Fruit fly (Drosophila melanogaster) whole organism, embryonic: ENCODE data around the gene bark.
A peak's percentile ranks its signal among the peaks of the same experiment; 100 is the strongest.

ENCODE experiments used
- B-H1 ChIP-seq: fragments of 200-800 bp; sonication (Bioruptor generic); IDR thresholded peaks from 3 replicates; pipeline ENCODE4 v1.3.6; 2022; ENCODE audit warnings: missing biosample characterization, missing genetic modification characterization
- CG10209 ChIP-seq: fragments of 200-800 bp; sonication (Bioruptor generic); optimal IDR thresholded peaks from 3 replicates; lab custom pipeline; 2017; ENCODE audit warnings: missing biosample characterization, mild to moderate bottlenecking, missing genetic modification characterization, missing genetic modification reagents
- CG10267 ChIP-seq: fragments of 200-800 bp; sonication (Bioruptor generic); optimal IDR thresholded peaks from 2 replicates; lab custom pipeline; 2018; ENCODE audit warnings: missing biosample characterization, mild to moderate bottlenecking, missing genetic modification characterization, moderate library complexity
- CG11247 ChIP-seq: fragments of 200-800 bp; sonication (Bioruptor generic); IDR thresholded peaks from 2 replicates; pipeline ENCODE4 v1.3.6; 2022; ENCODE audit warnings: missing biosample characterization, missing genetic modification characterization
- CG11456 ChIP-seq: fragments of 200-800 bp; sonication (Bioruptor generic); IDR thresholded peaks from 3 replicates; pipeline ENCODE4 v1.3.6; 2022; ENCODE audit warnings: missing biosample characterization, missing genetic modification characterization
- CG12155 ChIP-seq: fragments of 200-800 bp; sonication (Bioruptor generic); optimal IDR thresholded peaks from 3 replicates; lab custom pipeline; 2016; ENCODE audit warnings: missing biosample characterization, missing genetic modification characterization
- CG12659 ChIP-seq: fragments of 200-800 bp; sonication (Bioruptor generic); optimal IDR thresholded peaks from 3 replicates; lab custom pipeline; 2017; ENCODE audit warnings: mild to moderate bottlenecking, missing biosample characterization, missing genetic modification reagents, missing genetic modification characterization
- CG13424 ChIP-seq: fragments of 200-800 bp; sonication (Bioruptor generic); optimal IDR thresholded peaks from 2 replicates; lab custom pipeline; 2019; ENCODE audit warnings: missing biosample characterization, mild to moderate bottlenecking, missing genetic modification characterization, moderate library complexity
- CG14014 ChIP-seq: fragments of 200-800 bp; sonication (Bioruptor generic); IDR thresholded peaks from 2 replicates; pipeline ENCODE4 v1.3.6; 2022; ENCODE audit warnings: missing biosample characterization, missing genetic modification characterization
- CG17385 ChIP-seq: fragments of 200-800 bp; sonication (Bioruptor generic); optimal IDR thresholded peaks from 3 replicates; lab custom pipeline; 2018; ENCODE audit warnings: missing biosample characterization, mild to moderate bottlenecking, missing genetic modification characterization
- CG18599 ChIP-seq: fragments of 200-800 bp; sonication (Bioruptor generic); optimal IDR thresholded peaks from 3 replicates; lab custom pipeline; 2017; ENCODE audit warnings: missing biosample characterization, missing genetic modification characterization, mild to moderate bottlenecking, moderate library complexity, missing genetic modification reagents
- CG2199 ChIP-seq: fragments of 200-800 bp; sonication (Bioruptor generic); IDR thresholded peaks from 3 replicates; pipeline ENCODE4 v1.3.6; 2022; ENCODE audit warnings: missing biosample characterization, missing genetic modification characterization
- CG30403 ChIP-seq: fragments of 200-800 bp; sonication (Bioruptor generic); optimal IDR thresholded peaks from 3 replicates; lab custom pipeline; 2016; ENCODE audit warnings: missing biosample characterization, missing genetic modification characterization
- CG31441 ChIP-seq: fragments of 200-800 bp; sonication (Bioruptor generic); IDR thresholded peaks from 2 replicates; pipeline ENCODE4 v1.3.6; 2022; ENCODE audit warnings: missing biosample characterization, missing genetic modification characterization
- CG34376 ChIP-seq: fragments of 200-800 bp; sonication (Bioruptor generic); optimal IDR thresholded peaks from 2 replicates; lab custom pipeline; 2018; ENCODE audit warnings: missing biosample characterization, mild to moderate bottlenecking, missing genetic modification characterization
- CG3726 ChIP-seq: fragments of 200-800 bp; sonication (Bioruptor generic); IDR thresholded peaks from 3 replicates; pipeline ENCODE4, ENCODE4 v1.3.6; 2022; ENCODE audit warnings: missing biosample characterization, missing genetic modification characterization
- CG43689 ChIP-seq: fragments of 200-800 bp; sonication (Bioruptor generic); IDR thresholded peaks from 2 replicates; pipeline ENCODE4 v1.3.6; 2022; ENCODE audit warnings: missing biosample characterization, missing genetic modification characterization
- CG6254 ChIP-seq: fragments of 200-800 bp; sonication (Bioruptor generic); optimal IDR thresholded peaks from 3 replicates; lab custom pipeline; 2017; ENCODE audit warnings: mild to moderate bottlenecking, missing biosample characterization, missing genetic modification reagents, missing genetic modification characterization
- CG8359 ChIP-seq: fragments of 200-800 bp; sonication (Bioruptor generic); optimal IDR thresholded peaks from 2 replicates; lab custom pipeline; 2017; ENCODE audit warnings: missing biosample characterization, mild to moderate bottlenecking, missing genetic modification characterization, borderline replicate concordance
- CG8924 ChIP-seq: fragments of 200-800 bp; optimal IDR thresholded peaks from 3 replicates; lab custom pipeline; 2019; ENCODE audit warnings: missing biosample characterization, mild to moderate bottlenecking, missing genetic modification characterization, moderate library complexity
- CG9609 ChIP-seq: fragments of 200-800 bp; sonication (Bioruptor generic); optimal IDR thresholded peaks from 3 replicates; lab custom pipeline; 2016; ENCODE audit warnings: missing biosample characterization, missing genetic modification characterization
- Chrac-16 ChIP-seq: fragments of 200-800 bp; sonication (Bioruptor generic); optimal IDR thresholded peaks from 3 replicates; lab custom pipeline; 2016; ENCODE audit warnings: missing biosample characterization, missing genetic modification characterization
- CoRest ChIP-seq: fragments of 200-800 bp; sonication (Bioruptor generic); optimal IDR thresholded peaks from 3 replicates; lab custom pipeline; 2018; ENCODE audit warnings: missing biosample characterization, mild to moderate bottlenecking, missing genetic modification characterization, moderate library complexity
- D ChIP-seq, 2 experiments: fragments of 200-800 bp in 1 of 2; fragments of >200 bp in 1 of 2; sonication (Bioruptor generic) in 1 of 2; optimal IDR thresholded peaks; 2 replicates in 1 of 2; 3 replicates in 1 of 2; lab custom pipeline; 2017; ENCODE audit warnings: mild to moderate bottlenecking in 1 of 2, missing biosample characterization in 1 of 2, missing genetic modification characterization in 1 of 2, missing genetic modification reagents in 1 of 2
- Dip3 ChIP-seq: fragments of 200-800 bp; sonication (Bioruptor generic); optimal IDR thresholded peaks from 3 replicates; lab custom pipeline; 2016; ENCODE audit warnings: missing biosample characterization, missing genetic modification characterization
- Lhr ChIP-seq: fragments of 200-800 bp; sonication (Bioruptor generic); optimal IDR thresholded peaks from 3 replicates; lab custom pipeline; 2017; ENCODE audit warnings: mild to moderate bottlenecking, missing biosample characterization, missing genetic modification reagents, missing genetic modification characterization
- MBD-R2 ChIP-seq: fragments of 200-800 bp; sonication (Bioruptor generic); IDR thresholded peaks from 2 replicates; pipeline ENCODE4 v1.3.6; 2022; ENCODE audit warnings: missing biosample characterization, missing genetic modification characterization
- NC2β ChIP-seq: fragments of 200-800 bp; sonication (Bioruptor generic); optimal IDR thresholded peaks from 2 replicates; lab custom pipeline; 2016; ENCODE audit warnings: missing biosample characterization, missing genetic modification characterization
- NFAT ChIP-seq: fragments of 200-800 bp; sonication (Bioruptor generic); IDR thresholded peaks from 2 replicates; pipeline ENCODE4 v1.3.6; 2022; ENCODE audit warnings: missing biosample characterization, missing genetic modification characterization
- Oli ChIP-seq: fragments of 200-800 bp; sonication (Bioruptor generic); optimal IDR thresholded peaks from 2 replicates; lab custom pipeline; 2018; ENCODE audit warnings: missing biosample characterization, mild to moderate bottlenecking, missing genetic modification characterization, moderate library complexity
- Rfx ChIP-seq: fragments of 200-800 bp; sonication (Bioruptor generic); IDR thresholded peaks from 2 replicates; pipeline ENCODE4 v1.3.6; 2022; ENCODE audit warnings: missing biosample characterization, missing genetic modification characterization
- Trl ChIP-seq, 3 experiments: fragments of >200 bp in 2 of 3; fragments of 200-800 bp in 1 of 3; sonication (Bioruptor generic) in 1 of 3; optimal IDR thresholded peaks; 2 replicates in 1 of 3; 3 replicates in 2 of 3; lab custom pipeline; 2016 to 2017; ENCODE audit warnings: missing biosample characterization in 1 of 3, missing genetic modification characterization in 1 of 3
- Vsx1 ChIP-seq: fragments of 200-800 bp; sonication (Bioruptor generic); optimal IDR thresholded peaks from 2 replicates; lab custom pipeline; 2017; ENCODE audit warnings: missing biosample characterization, mild to moderate bottlenecking, missing genetic modification characterization, missing genetic modification reagents
- btn ChIP-seq: fragments of 200-800 bp; sonication (Bioruptor generic); optimal IDR thresholded peaks from 2 replicates; lab custom pipeline; 2016; ENCODE audit warnings: missing biosample characterization, missing genetic modification characterization
- cas ChIP-seq: fragments of 200-800 bp; sonication (Bioruptor generic); IDR thresholded peaks from 2 replicates; pipeline ENCODE4 v1.3.6; 2022; ENCODE audit warnings: missing biosample characterization, missing genetic modification characterization
- dpn ChIP-seq, 2 experiments: fragments of 200-800 bp; sonication (Bioruptor generic); optimal IDR thresholded peaks; 3 replicates each; lab custom pipeline; 2016; ENCODE audit warnings: missing biosample characterization in 2 of 2, missing genetic modification characterization in 2 of 2
- exex ChIP-seq: fragments of 200-800 bp; sonication (Bioruptor generic); optimal IDR thresholded peaks from 4 replicates; lab custom pipeline; 2018; ENCODE audit warnings: missing biosample characterization, mild to moderate bottlenecking, missing genetic modification characterization, moderate library complexity
- eyg ChIP-seq: fragments of 200-800 bp; sonication (Bioruptor generic); optimal IDR thresholded peaks from 3 replicates; lab custom pipeline; 2016; ENCODE audit warnings: missing biosample characterization, missing genetic modification characterization
- ftz-f1 ChIP-seq: fragments of 200-800 bp; sonication (Bioruptor generic); optimal IDR thresholded peaks from 2 replicates; lab custom pipeline; 2016; ENCODE audit warnings: missing biosample characterization, missing genetic modification characterization
- gcm2 ChIP-seq: fragments of 200-800 bp; sonication (Bioruptor generic); optimal IDR thresholded peaks from 2 replicates; lab custom pipeline; 2016; ENCODE audit warnings: missing biosample characterization, missing genetic modification characterization
- ro ChIP-seq: fragments of 200-800 bp; sonication (Bioruptor generic); IDR thresholded peaks from 2 replicates; pipeline ENCODE4 v1.3.6; 2022; ENCODE audit warnings: missing biosample characterization, missing genetic modification characterization
- schlank ChIP-seq: fragments of 200-800 bp; sonication (Bioruptor generic); optimal IDR thresholded peaks from 2 replicates; lab custom pipeline; 2018; ENCODE audit warnings: missing biosample characterization, mild to moderate bottlenecking, missing genetic modification characterization
- sens ChIP-seq: fragments of 200-800 bp; sonication (Bioruptor generic); peaks from one replicate; lab custom pipeline; 2016; ENCODE audit warnings: missing biosample characterization, missing genetic modification characterization
- trh ChIP-seq: fragments of 200-800 bp; sonication (Bioruptor generic); optimal IDR thresholded peaks from 2 replicates; lab custom pipeline; 2016; ENCODE audit warnings: missing biosample characterization, missing genetic modification characterization
- unpg ChIP-seq: fragments of 200-800 bp; sonication (Bioruptor generic); optimal IDR thresholded peaks from 3 replicates; lab custom pipeline; 2018; ENCODE audit warnings: missing biosample characterization, mild to moderate bottlenecking, missing genetic modification characterization, moderate library complexity
- usp ChIP-seq: fragments of >200 bp; optimal IDR thresholded peaks from 2 replicates; lab custom pipeline; 2017; ENCODE audit warnings: missing biosample characterization, missing genetic modification characterization
- zen ChIP-seq: fragments of 200-800 bp; sonication (Bioruptor generic); optimal IDR thresholded peaks from 3 replicates; lab custom pipeline; 2018; ENCODE audit warnings: missing biosample characterization, mild to moderate bottlenecking, missing genetic modification characterization, moderate library complexity
- zfh1 ChIP-seq: fragments of 200-800 bp; sonication (Bioruptor generic); IDR thresholded peaks from 3 replicates; pipeline ENCODE4 v1.3.6; 2022; ENCODE audit warnings: missing biosample characterization, missing genetic modification characterization

The bark gene

DNA sequence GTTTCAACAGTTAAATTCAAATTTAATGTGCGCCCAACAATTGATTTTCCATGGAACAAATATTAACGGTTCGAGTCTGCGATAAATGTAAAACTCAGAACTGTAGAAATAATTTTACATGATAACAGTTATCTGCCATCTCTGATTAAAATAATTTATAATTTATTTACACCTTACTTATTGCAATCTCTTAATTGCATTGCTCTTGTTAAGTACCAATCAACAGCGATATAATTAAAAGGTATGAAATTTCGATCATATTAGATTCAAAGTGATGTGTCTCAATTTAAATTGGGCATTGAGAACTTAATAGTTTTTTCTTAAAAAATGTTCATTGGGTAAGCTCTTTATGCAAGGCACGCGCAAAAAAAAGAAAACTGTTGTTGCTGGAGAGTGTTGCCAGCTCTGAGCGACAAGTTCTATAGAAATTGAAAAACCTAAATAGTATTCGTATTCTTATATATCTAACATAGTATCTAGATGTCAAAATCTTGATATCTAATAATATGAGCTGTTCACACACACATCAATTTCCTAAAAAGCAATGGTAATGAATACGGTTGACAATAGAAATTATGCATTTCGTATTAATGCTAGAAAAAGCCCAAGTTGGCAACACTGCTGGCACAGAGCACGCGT lies 16.0 kb downstream of the bark start (continued):
- peak; percentile 91 for TF ChIP-seq sens (GFP tag; lab: Kevin White, UChicago)
- peak; percentile 62 for TF ChIP-seq CG10209
- peak; percentile 81 for TF ChIP-seq unpg (GFP tag; lab: Kevin White, UChicago)
- TF ChIP-seq B-H1 (GFP tag; lab: Robert Waterston, UW) = peak; percentile 36; the same call in 1 of the 3 replicates
- TF ChIP-seq dpn (GFP tag; optimal IDR thresholded peaks at IDR 0.05; lab: Kevin White, UChicago) = peak; percentile 56 to 58
- no peak for TF ChIP-seq CG9609 (GFP tag; lab: Kevin White, UChicago)
- TF ChIP-seq CG10267 = peak; percentile 61
- TF ChIP-seq zen (tag; lab: Kevin White, UChicago) = peak; percentile 47
- TF ChIP-seq MBD-R2 (GFP tag; lab: Robert Waterston, UW) = peak; percentile 39; the same call in 1 of the 2 replicates
- TF ChIP-seq Chrac-16 (GFP tag; lab: Kevin White, UChicago) = peak; percentile 30
- TF ChIP-seq Dip3 (GFP tag; lab: Kevin White, UChicago) = peak; percentile 61
- TF ChIP-seq trh (GFP tag; lab: Kevin White, UChicago) = peak; percentile 62
- peak; percentile 3 for TF ChIP-seq CG8359 (GFP tag; lab: Kevin White, UChicago)
- TF ChIP-seq NFAT (GFP tag; lab: Robert Waterston, UW) = no peak
- TF ChIP-seq usp (GFP tag; lab: Kevin White, UChicago) = no peak
- peak; percentile 71 for TF ChIP-seq Oli (tag; lab: Kevin White, UChicago)
- TF ChIP-seq zfh1 (GFP tag; lab: Robert Waterston, UW) = peak; percentile 62; the same call in 2 of the 3 replicates
- 0 out of 3 replicates have a peak, but pooled peaks have one; percentile 19 for TF ChIP-seq CG3726 (GFP tag; lab: Robert Waterston, UW)
- TF ChIP-seq cas (GFP tag; lab: Robert Waterston, UW) = peak; percentile 30; the same call in 1 of the 2 replicates
- TF ChIP-seq Trl (optimal IDR thresholded peaks at IDR 0.05; lab: Kevin White, UChicago) = no peak
- TF ChIP-seq Trl (GFP tag; optimal IDR thresholded peaks at IDR 0.05; lab: Kevin White, UChicago) = no peak
- TF ChIP-seq CG12155 = peak; percentile 40
- peak; percentile 77 for TF ChIP-seq CG13424
- peak; percentile 72 for TF ChIP-seq CG30403 (GFP tag; lab: Kevin White, UChicago)
- peak; percentile 53 for TF ChIP-seq CG34376
- TF ChIP-seq ro = no peak
- TF ChIP-seq CG11247 (GFP tag; lab: Robert Waterston, UW) = peak; percentile 61
- TF ChIP-seq CG31441 = 0 out of 2 replicates have a peak, but pooled peaks have one; percentile 30
- no peak for TF ChIP-seq CG6254 (GFP tag; lab: Kevin White, UChicago)
- TF ChIP-seq CG8924 = peak; percentile 84
- TF ChIP-seq Rfx = peak; percentile 83
- no peak for TF ChIP-seq btn (GFP tag; lab: Kevin White, UChicago)
- TF ChIP-seq exex = peak; percentile 87
- TF ChIP-seq CG17385 (GFP tag; lab: Kevin White, UChicago) = peak; percentile 56
- no peak for TF ChIP-seq ftz-f1 (GFP tag; lab: Kevin White, UChicago)

DNA sequence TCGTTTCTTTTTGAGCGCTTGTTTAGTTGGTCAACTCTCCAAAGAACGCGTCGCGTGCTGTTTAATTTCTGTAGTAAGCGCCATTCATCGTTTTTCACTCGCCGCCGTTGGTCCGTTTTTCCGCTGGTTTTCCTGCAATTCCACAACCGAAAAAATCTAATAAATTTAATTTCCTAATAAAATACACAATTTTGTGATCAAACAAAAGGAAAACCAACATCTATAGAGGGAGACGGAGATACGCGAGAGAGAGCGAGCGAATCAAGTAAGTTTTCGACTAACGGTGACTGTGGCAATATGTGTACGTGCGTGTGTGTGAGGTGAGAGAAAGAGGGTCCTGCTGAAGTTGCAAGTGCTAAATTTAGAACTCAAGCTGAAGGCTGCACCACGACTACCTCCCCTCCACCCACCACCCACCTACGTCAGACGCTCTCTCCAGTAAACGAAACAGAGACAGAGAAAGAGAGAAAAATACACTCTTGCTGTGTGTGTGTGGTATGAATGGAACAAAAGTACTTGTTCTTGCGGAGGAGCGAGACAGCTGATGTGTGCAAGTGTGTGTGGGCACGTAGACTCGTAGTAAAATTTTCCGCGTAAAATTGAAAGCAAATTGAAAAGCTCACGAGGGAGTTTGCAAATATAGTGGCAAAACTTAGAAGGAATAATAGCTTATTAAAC lies 16.6 kb downstream of the bark start, which contains the start of gene Reph:
Gene Reph, plus strand, starts transcription at position 80 of the 678 bp plus-strand sequence.
- TF ChIP-seq CG8359 (GFP tag; lab: Kevin White, UChicago) = no peak
- TF ChIP-seq CG11456 (GFP tag; lab: Robert Waterston, UW) = peak; percentile 53; the same call in 1 of the 3 replicates
- no peak for TF ChIP-seq Lhr (GFP tag; lab: Kevin White, UChicago)
- peak; percentile 59; the same call in 1 of the 3 replicates for TF ChIP-seq CG2199 (GFP tag; lab: Robert Waterston, UW)
- no peak for TF ChIP-seq CoRest (tag; lab: Kevin White, UChicago)
- TF ChIP-seq CG43689 (GFP tag; lab: Robert Waterston, UW) = no peak
- no peak for TF ChIP-seq eyg (GFP tag; lab: Kevin White, UChicago)
- peak; percentile 33 for TF ChIP-seq CG18599 (GFP tag; lab: Kevin White, UChicago)
- peak; percentile 35 for TF ChIP-seq Vsx1 (GFP tag; lab: Kevin White, UChicago)
- peak; percentile 8; the same call in 1 of the 2 replicates for TF ChIP-seq CG14014
- peak; percentile 23; the same call in 1 of the 2 replicates for TF ChIP-seq MBD-R2 (GFP tag; lab: Robert Waterston, UW)
- TF ChIP-seq D (optimal IDR thresholded peaks at IDR 0.05; lab: Kevin White, UChicago) = no peak
- TF ChIP-seq D (GFP tag; optimal IDR thresholded peaks at IDR 0.05; lab: Kevin White, UChicago) = peak; percentile 8
- no peak for TF ChIP-seq gcm2
- TF ChIP-seq CG12659 (GFP tag; lab: Kevin White, UChicago) = peak; percentile 38
- TF ChIP-seq schlank (tag; lab: Kevin White, UChicago) = peak; percentile 32
- no peak for TF ChIP-seq NC2β
